Worm (Caenorhabditis elegans): ENCODE results near the gene F53A3.7.

F53A3.7 gene

ce11 chrIII:1981467-1981866 lies 30.1 kb downstream of the F53A3.7 start:
- TF ChIP-seq hif-1 (tag; optimal IDR thresholded peaks at IDR 0.05), result no peak
- peak; percentile 35; the same call in 1 of the 2 replicates for TF ChIP-seq vab-7 (GFP tag; IDR thresholded peaks at IDR 0.05)

DNA sequence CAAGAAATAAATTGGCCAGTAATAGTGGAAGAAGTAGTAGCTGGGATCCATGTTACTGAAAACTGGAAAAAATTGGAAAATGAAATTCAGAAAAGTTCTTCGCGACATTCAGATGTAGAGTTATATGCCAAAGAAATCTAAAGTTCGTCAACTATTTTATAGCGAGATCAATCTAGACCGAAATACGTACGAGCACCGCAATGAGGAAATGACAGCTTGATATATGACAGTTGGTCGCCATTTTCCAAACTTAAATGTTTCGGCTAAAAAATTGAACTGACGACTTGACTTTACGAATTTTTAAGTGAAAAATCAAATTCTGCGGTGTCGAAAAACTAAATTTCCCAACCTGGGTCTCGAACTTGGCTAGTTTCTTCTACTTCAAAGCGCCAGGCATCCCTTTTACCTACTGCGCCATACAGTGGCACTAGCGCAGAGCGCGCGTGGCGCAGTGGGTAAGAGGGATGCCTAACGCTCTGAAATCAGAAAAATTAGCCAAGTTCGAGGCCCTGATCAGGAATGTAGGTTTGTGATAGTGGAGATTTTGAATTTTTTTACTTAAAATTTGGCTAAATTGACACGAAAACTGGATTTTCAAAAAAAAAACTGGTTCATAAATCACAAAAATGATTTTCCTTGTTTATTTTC lies 31.4 kb downstream of the F53A3.7 start, which contains the start of gene srd-66:
srd-66 (minus strand) TSS at position 51 of the 648 bp plus-strand sequence.
- TF ChIP-seq zip-2 (tag; optimal IDR thresholded peaks at IDR 0.05) (no peak), ceh-20 (GFP tag; IDR thresholded peaks at IDR 0.05) (no peak)

- TF ChIP-seq pha-4 (GFP tag; IDR thresholded peaks at IDR 0.05), result no peak
- no peak for TF ChIP-seq pha-4 (tag; optimal IDR thresholded peaks at IDR 0.05)
- TF ChIP-seq nhr-6 (tag; optimal IDR thresholded peaks at IDR 0.05), result no peak
- no peak for TF ChIP-seq nhr-25 (tag; optimal IDR thresholded peaks at IDR 0.05; ENCODE audit: borderline replicate concordance, insufficient read depth)
- no peak for TF ChIP-seq lir-3 (tag; optimal IDR thresholded peaks at IDR 0.05)
- no peak for TF ChIP-seq nhr-237 (tag; optimal IDR thresholded peaks at IDR 0.05)
- no peak for TF ChIP-seq pqm-1 (tag; optimal IDR thresholded peaks at IDR 0.05)
- no peak for TF ChIP-seq ctbp-1 (GFP tag; IDR thresholded peaks at IDR 0.05)
- no peak for TF ChIP-seq saeg-2 (GFP tag; IDR thresholded peaks at IDR 0.05)
- no peak for TF ChIP-seq ceh-82 (tag; optimal IDR thresholded peaks at IDR 0.05)
- no peak for TF ChIP-seq T26A8.4 (GFP tag; IDR thresholded peaks at IDR 0.05)
- TF ChIP-seq dmd-9 (GFP tag; IDR thresholded peaks at IDR 0.05), result no peak
- no peak for TF ChIP-seq nhr-102 (tag; optimal IDR thresholded peaks at IDR 0.05)
- TF ChIP-seq sdz-12 (GFP tag; optimal IDR thresholded peaks at IDR 0.05), result no peak
- no peak for TF ChIP-seq mdt-29 (GFP tag; IDR thresholded peaks at IDR 0.05)
- no peak for TF ChIP-seq mes-2 (tag; optimal IDR thresholded peaks at IDR 0.05; ENCODE audit: poor library complexity, severe bottlenecking)
- no peak for TF ChIP-seq nhr-10 (tag; optimal IDR thresholded peaks at IDR 0.05)
- no peak for TF ChIP-seq F44E2.7 (GFP tag; IDR thresholded peaks at IDR 0.05)
- no peak for TF ChIP-seq hlh-11 (tag; optimal IDR thresholded peaks at IDR 0.05)
- no peak for TF ChIP-seq mep-1 (tag; optimal IDR thresholded peaks at IDR 0.05)
- TF ChIP-seq nhr-42 (GFP tag; IDR thresholded peaks at IDR 0.05), result no peak
These were observed 33.5 kb downstream of the F53A3.7 start, which contains the start of gene Y39A3B.7 for ce11 chrIII:1984860-1985259. Gene Y39A3B.7, minus strand, starts transcription at chrIII:1984960.

DNA sequence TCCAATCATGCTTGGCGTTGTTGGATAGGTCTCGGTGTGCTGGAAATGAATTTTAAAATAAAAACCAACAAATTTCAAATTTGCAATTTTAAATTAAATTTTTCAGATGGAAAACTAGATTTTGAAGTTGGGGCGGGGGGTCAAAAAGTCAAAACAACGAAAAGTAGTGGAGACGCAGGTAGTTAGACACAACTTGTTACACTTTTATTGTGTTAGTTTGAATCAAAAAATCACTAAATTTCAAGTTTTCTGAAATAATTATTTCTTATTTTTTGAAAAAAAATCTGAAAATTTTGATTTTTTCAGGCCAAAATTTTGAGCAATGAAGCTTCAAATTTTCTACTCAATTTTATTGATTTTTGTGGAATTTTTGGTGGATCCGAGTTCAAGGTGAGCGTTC lies 36.4 kb downstream of the F53A3.7 start, which contains the start of gene Y39A3B.8:
Y39A3B.8 (plus strand) TSS at position 301 of the 400 bp plus-strand sequence.
- peak in 1 of 2 experiments; percentile 34 for TF ChIP-seq unc-62 (GFP tag; optimal IDR thresholded peaks at IDR 0.05 in 1 of 2)
- TF ChIP-seq unc-62 (tag; optimal IDR thresholded peaks at IDR 0.05), result no peak
- no peak for TF ChIP-seq ZK337.2 (GFP tag; IDR thresholded peaks at IDR 0.05)
- no peak for TF ChIP-seq egl-43 (GFP tag; IDR thresholded peaks at IDR 0.05)

DNA sequence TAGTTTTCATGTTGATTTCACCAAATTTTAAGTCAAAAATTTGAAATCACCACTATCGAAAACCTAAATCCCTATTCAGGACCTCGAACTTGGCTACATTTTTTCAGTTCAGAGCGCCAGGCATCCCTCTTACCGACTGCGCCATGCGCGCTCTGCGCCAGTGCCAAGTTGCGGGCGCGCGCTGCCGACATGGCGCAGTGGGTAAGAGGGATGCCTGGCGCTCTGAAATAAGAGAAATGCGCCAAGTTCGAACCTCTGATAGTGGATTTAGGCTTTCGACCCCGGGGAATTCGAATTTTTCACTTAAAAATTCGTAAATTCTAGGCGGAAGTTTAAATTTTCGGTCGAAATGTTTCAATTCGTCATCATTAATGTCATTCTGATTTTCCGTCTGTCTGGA lies 38.6 kb downstream of the F53A3.7 start:
- TF ChIP-seq zip-2 (tag; optimal IDR thresholded peaks at IDR 0.05) (no peak), zag-1 (tag; optimal IDR thresholded peaks at IDR 0.05) (no peak), lsy-2 (tag; optimal IDR thresholded peaks at IDR 0.05) (no peak), F26F4.8 (GFP tag; conservative IDR thresholded peaks at IDR 0.05) (no peak), T26A8.4 (GFP tag; IDR thresholded peaks at IDR 0.05) (no peak), set-16 (GFP tag; IDR thresholded peaks at IDR 0.05) (peak; percentile 60)
